Worm (Caenorhabditis elegans): ENCODE measurements around the gene ZK892.3.

DNA sequence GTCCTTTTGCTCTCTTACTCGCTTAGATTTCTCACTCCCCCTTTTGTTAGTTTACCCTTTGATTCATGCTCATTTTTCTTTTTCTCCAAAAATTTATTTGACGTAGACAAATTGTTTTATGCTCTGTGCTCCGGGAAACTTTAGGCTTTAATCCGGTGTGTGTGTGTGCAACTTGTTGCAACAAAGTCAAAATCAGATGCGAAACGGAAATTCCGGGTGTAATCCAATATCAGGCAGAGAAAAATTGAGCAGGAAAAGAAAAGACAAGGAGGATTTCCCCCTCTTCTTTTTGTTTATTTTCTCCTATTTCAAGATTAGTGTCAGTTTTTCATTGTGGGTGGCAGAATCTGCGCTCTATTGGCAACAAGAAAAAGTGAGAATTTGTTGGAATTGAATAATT lies 9.2 kb upstream of the ZK892.3 start:
- TF ChIP-seq tra-4 (tag; optimal IDR thresholded peaks at IDR 0.05) (no peak), ama-1 (optimal IDR thresholded peaks at IDR 0.05) (no peak), tbx-11 (GFP tag; IDR thresholded peaks at IDR 0.05) (no peak), scrt-1 (GFP tag; IDR thresholded peaks at IDR 0.05) (no peak), hnd-1 (tag; optimal IDR thresholded peaks at IDR 0.05) (no peak), pes-1 (GFP tag; IDR thresholded peaks at IDR 0.05) (no peak), tbx-37 (GFP tag; conservative IDR thresholded peaks at IDR 0.05) (no peak), F13C5.2 (tag; optimal IDR thresholded peaks at IDR 0.05) (no peak), B0310.2 (tag; optimal IDR thresholded peaks at IDR 0.05) (no peak), hmbx-1 (tag; optimal IDR thresholded peaks at IDR 0.05) (no peak), flt-1 (GFP tag; IDR thresholded peaks at IDR 0.05) (no peak)
